Fruit fly (Drosophila melanogaster): ENCODE measurements around the gene CG34453.

The CG34453 gene

DNA sequence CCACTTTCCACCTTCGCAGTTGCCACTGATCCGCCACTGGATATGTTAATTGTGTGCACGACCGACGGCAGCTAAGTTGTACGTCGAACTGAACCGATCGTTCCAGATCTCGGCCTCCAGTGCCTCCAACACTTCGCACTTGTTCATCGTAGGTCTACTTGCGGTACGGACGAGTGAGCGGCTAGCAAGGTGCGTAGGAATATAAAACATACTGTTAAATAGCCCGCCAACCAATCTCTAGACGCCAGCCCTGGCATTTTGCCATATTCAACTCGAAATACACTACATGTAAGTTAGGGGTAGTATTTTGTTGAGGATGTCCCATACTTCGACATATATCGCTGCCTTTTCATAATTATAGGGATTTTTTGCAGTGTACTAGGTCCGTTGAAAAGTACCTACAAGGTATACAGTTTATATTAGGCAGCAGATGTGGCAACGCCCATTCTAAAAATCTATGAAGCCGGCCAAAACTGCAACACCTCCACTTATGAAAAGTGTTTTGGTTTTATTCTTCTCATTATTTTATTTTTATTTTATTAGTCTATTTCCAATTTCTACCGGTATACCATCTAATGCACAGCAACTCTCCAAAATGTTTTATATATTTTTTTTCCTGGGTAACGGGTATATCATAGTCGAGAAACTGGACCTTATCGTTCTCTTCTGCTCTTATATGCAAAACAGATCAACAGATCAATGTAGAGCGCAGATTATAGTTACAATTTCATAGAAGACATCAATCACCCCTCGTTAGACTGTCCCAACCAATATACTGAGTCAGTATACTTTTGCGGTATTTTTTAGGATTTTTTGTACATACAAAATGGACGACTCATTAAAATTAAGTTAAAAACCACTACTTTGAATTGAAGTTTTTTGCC is 9.9 kb downstream of the CG34453 start, which contains the start of the genes pyx and CG33229:
Gene pyx, minus strand, starts transcription at position 51 of the 884 bp plus-strand sequence.
Gene CG33229, plus strand, starts transcription at position 834 of the 884 bp plus-strand sequence.
- TF ChIP-seq CG7368 (GFP tag; optimal IDR thresholded peaks at IDR 0.05) (no peak), svp (GFP tag) (peak; percentile 93), fkh (GFP tag; optimal IDR thresholded peaks at IDR 0.05) (no peak), Gug (GFP tag; IDR thresholded peaks at IDR 0.05) (peak; percentile 66), CG6854 (GFP tag; optimal IDR thresholded peaks at IDR 0.05) (no peak), Eip78C (GFP tag) (peak; percentile 91), net (GFP tag; optimal IDR thresholded peaks at IDR 0.05) (peak; percentile 77), fd85E (GFP tag; optimal IDR thresholded peaks at IDR 0.05) (no peak), CG15336 (GFP tag; IDR thresholded peaks at IDR 0.05) (peak; percentile 62), Hr38 (GFP tag; optimal IDR thresholded peaks at IDR 0.05) (no peak), CG11762 (GFP tag; optimal IDR thresholded peaks at IDR 0.05; ENCODE audit: insufficient read depth) (peak; percentile 40), CG6163 (GFP tag; IDR thresholded peaks at IDR 0.05) (peak; percentile 81), vri (GFP tag; optimal IDR thresholded peaks at IDR 0.05) (no peak), Hr39 (GFP tag; optimal IDR thresholded peaks at IDR 0.05) (peak; percentile 89), CG1621 (tag; optimal IDR thresholded peaks at IDR 0.05) (peak; percentile 42), CG34406 (GFP tag; optimal IDR thresholded peaks at IDR 0.05) (peak; percentile 75), Sox15 (GFP tag; optimal IDR thresholded peaks at IDR 0.05) (peak; percentile 83), CG8632 (GFP tag; optimal IDR thresholded peaks at IDR 0.05) (peak; percentile 67), CG6792 (GFP tag; optimal IDR thresholded peaks at IDR 0.05) (peak; percentile 74), CG11902 (GFP tag; optimal IDR thresholded peaks at IDR 0.05) (peak; percentile 81), spab (GFP tag; optimal IDR thresholded peaks at IDR 0.05) (peak; percentile 56), fd59A (GFP tag; optimal IDR thresholded peaks at IDR 0.05) (peak; percentile 64), CG32006 (GFP tag; optimal IDR thresholded peaks at IDR 0.05) (peak; percentile 94), CG6276 (GFP tag; optimal IDR thresholded peaks at IDR 0.05) (peak; percentile 74), CG31627 (GFP tag; optimal IDR thresholded peaks at IDR 0.05) (peak; percentile 92), CG10669 (GFP tag; optimal IDR thresholded peaks at IDR 0.05) (peak; percentile 72), CG16779 (tag; optimal IDR thresholded peaks at IDR 0.05) (no peak), Sox102F (GFP tag; optimal IDR thresholded peaks at IDR 0.05) (peak; percentile 74), lz (GFP tag; optimal IDR thresholded peaks at IDR 0.05) (peak; percentile 88), Lpt (GFP tag; optimal IDR thresholded peaks at IDR 0.05) (peak; percentile 65), Ets96B (tag; optimal IDR thresholded peaks at IDR 0.05) (peak; percentile 70), CG6808 (GFP tag; optimal IDR thresholded peaks at IDR 0.05) (peak; percentile 71), CG10631 (GFP tag; optimal IDR thresholded peaks at IDR 0.05) (peak; percentile 86), OdsH (GFP tag; optimal IDR thresholded peaks at IDR 0.05) (peak; percentile 87), CG9139 (GFP tag; optimal IDR thresholded peaks at IDR 0.05) (no peak), topi (GFP tag; optimal IDR thresholded peaks at IDR 0.05) (peak; percentile 85), CG3032 (tag; optimal IDR thresholded peaks at IDR 0.05) (peak; percentile 81), CG11294 (GFP tag; IDR thresholded peaks at IDR 0.05) (peak; percentile 65; the same call in 1 of the 2 replicates), Sox14 (GFP tag; optimal IDR thresholded peaks at IDR 0.05) (peak; percentile 79), Smox (GFP tag; optimal IDR thresholded peaks at IDR 0.05) (peak; percentile 78), Blimp-1 (GFP tag; optimal IDR thresholded peaks at IDR 0.05) (peak; percentile 65), Hr4 (GFP tag; optimal IDR thresholded peaks at IDR 0.05) (peak; percentile 92), Ets21C (GFP tag; optimal IDR thresholded peaks at IDR 0.05) (peak; percentile 86), salr (GFP tag; optimal IDR thresholded peaks at IDR 0.05) (peak; percentile 72), Eip75B (GFP tag; optimal IDR thresholded peaks at IDR 0.05) (peak; percentile 79), pdm3 (GFP tag; optimal IDR thresholded peaks at IDR 0.05) (peak; percentile 86), Met (GFP tag; optimal IDR thresholded peaks at IDR 0.05) (peak; percentile 82), achi (GFP tag; optimal IDR thresholded peaks at IDR 0.05) (peak; percentile 78), dac (GFP tag; optimal IDR thresholded peaks at IDR 0.05) (peak; percentile 80), CG8319 (GFP tag; optimal IDR thresholded peaks at IDR 0.05) (peak; percentile 57), eg (GFP tag; IDR thresholded peaks at IDR 0.05) (peak; percentile 86)
